Fruit fly (Drosophila melanogaster) whole organism: Measurements from ENCODE around the gene CG2186.

ENCODE experiments used
- CG8478 ChIP-seq: fragments of >200 bp; optimal IDR thresholded peaks from 2 replicates; lab custom pipeline; 2018; ENCODE audit warnings: inconsistent platforms
- Dll ChIP-seq: fragments of >200 bp; optimal IDR thresholded peaks from 2 replicates; lab custom pipeline; 2017
- EcR ChIP-seq, 2 experiments: fragments of >200 bp; optimal IDR thresholded peaks; 2 replicates each; lab custom pipeline; 2017; ENCODE audit warnings: missing biosample characterization in 2 of 2, missing genetic modification characterization in 2 of 2, missing genetic modification reagents in 2 of 2
- pan ChIP-seq: fragments of >200 bp; optimal IDR thresholded peaks from 2 replicates; lab custom pipeline; 2017
- psq ChIP-seq: fragments of >200 bp; optimal IDR thresholded peaks from 2 replicates; lab custom pipeline; 2017
- usp ChIP-seq: fragments of >200 bp; optimal IDR thresholded peaks from 2 replicates; lab custom pipeline; 2017; ENCODE audit warnings: missing biosample characterization, missing genetic modification characterization, mixed read lengths

- no peak for TF ChIP-seq Dll (lab: Kevin White, UChicago)
- TF ChIP-seq CG8478 (lab: Kevin White, UChicago): no peak
- no peak for TF ChIP-seq psq (lab: Kevin White, UChicago)
- TF ChIP-seq usp (GFP tag; lab: Kevin White, UChicago): no peak
- TF ChIP-seq EcR (GFP tag; optimal IDR thresholded peaks at IDR 0.05; lab: Kevin White, UChicago): no peak
- no peak for TF ChIP-seq pan
Observed at dm6 chrX:10823441-10823818, 34.0 kb upstream of the CG2186 start.
